Worm (Caenorhabditis elegans) whole organism, L3 larva: ENCODE data around the gene Y73F8A.36.

Source experiments
- R02D3.7 ChIP-seq: fragments of 150-350 bp; optimal IDR thresholded peaks from 2 replicates; lab custom pipeline; 2014; ENCODE audit warnings: missing biosample characterization, missing genetic modification characterization
- ama-1 ChIP-seq: fragments of 150-350 bp; optimal IDR thresholded peaks from 2 replicates; lab custom pipeline; 2018
- ceh-82 ChIP-seq: fragments of 150-350 bp; optimal IDR thresholded peaks from 2 replicates; lab custom pipeline; 2014; ENCODE audit warnings: missing biosample characterization, missing genetic modification characterization
- fkh-10 ChIP-seq: sonication (generic microtip); optimal IDR thresholded peaks from 2 replicates; lab custom pipeline; 2017; ENCODE audit warnings: missing biosample characterization, missing genetic modification reagents, missing genetic modification characterization
- fos-1 ChIP-seq: fragments of 150-350 bp; optimal IDR thresholded peaks from 2 replicates; lab custom pipeline; 2014; ENCODE audit warnings: missing biosample characterization, missing genetic modification characterization
- nfya-1 ChIP-seq: sonication (generic microtip); optimal IDR thresholded peaks from 2 replicates; lab custom pipeline; 2017; ENCODE audit warnings: missing genetic modification characterization, mild to moderate bottlenecking, missing compliant biosample characterization, antibody characterized with exemption, moderate library complexity; ENCODE audit not compliant: insufficient read depth
- nhr-11 ChIP-seq: fragments of 150-350 bp; optimal IDR thresholded peaks from 2 replicates; lab custom pipeline; 2014; ENCODE audit warnings: missing biosample characterization, missing genetic modification characterization
- nhr-12 ChIP-seq: fragments of 150-350 bp; optimal IDR thresholded peaks from 2 replicates; lab custom pipeline; 2014; ENCODE audit warnings: missing biosample characterization, missing genetic modification characterization
- nhr-28 ChIP-seq: fragments of 150-350 bp; optimal IDR thresholded peaks from 2 replicates; lab custom pipeline; 2014; ENCODE audit warnings: missing biosample characterization, missing genetic modification characterization

DNA sequence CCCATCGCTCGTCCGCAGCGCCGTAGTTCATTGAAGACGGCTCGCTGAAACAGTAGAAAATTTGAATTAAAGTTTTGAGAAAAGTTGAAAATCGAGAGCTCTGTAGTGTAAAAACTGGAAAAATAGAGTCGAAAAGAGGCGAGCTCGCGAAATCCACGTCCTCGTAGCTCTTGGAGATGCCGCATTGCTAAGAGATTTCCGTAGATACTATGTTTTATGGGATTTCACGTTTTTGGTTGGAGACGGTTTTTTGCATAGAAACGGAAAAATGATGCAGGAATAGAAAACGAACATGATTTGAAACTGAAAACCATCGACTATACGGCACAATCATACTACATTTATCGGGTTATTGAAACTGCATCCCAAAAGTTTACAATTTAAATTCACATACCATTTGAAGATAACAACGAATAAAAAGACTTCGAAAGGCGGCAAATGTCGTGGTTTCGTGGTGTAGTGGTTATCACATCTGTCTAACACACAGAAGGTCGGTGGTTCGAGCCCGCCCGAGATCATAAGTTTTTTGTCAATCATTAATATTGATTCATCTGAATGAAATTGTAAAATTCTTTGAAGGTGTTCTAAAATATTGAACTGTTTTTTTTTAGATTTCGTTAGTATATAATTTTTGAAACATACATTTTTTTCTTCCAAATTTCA lies 10.7 kb upstream of the Y73F8A.36 start, which contains the start of gene pkd-2:
- TF ChIP-seq ceh-82 (tag; lab: Kevin White, UChicago) (no peak), nhr-12 (tag; lab: Kevin White, UChicago) (no peak), nfya-1 (no peak), nhr-11 (no peak), fkh-10 (GFP tag; lab: Kevin White, UChicago) (no peak), ama-1 (lab: Kevin White, UChicago) (no peak), R02D3.7 (tag; lab: Kevin White, UChicago) (no peak), nhr-28 (tag; lab: Kevin White, UChicago) (no peak), fos-1 (tag; lab: Kevin White, UChicago) (no peak)
